Worm (Caenorhabditis elegans) whole organism, late embryonic: ENCODE data around the gene F59F3.6.

Source experiments
- ceh-45 ChIP-seq: fragments of 200-800 bp; sonication (Bioruptor generic); IDR thresholded peaks from 2 replicates; pipeline ENCODE4 v1.3.6; 2022; ENCODE audit warnings: missing genetic modification reagents, missing genetic modification characterization, missing compliant biosample characterization
- elt-2 ChIP-seq: sonication (generic microtip); optimal IDR thresholded peaks from 2 replicates; lab custom pipeline; 2016; ENCODE audit warnings: missing genetic modification reagents, missing genetic modification characterization, missing compliant biosample characterization
- ttx-3 ChIP-seq: sonication (generic microtip); optimal IDR thresholded peaks from 2 replicates; lab custom pipeline; 2016; ENCODE audit warnings: missing genetic modification reagents, missing genetic modification characterization, missing compliant biosample characterization

DNA sequence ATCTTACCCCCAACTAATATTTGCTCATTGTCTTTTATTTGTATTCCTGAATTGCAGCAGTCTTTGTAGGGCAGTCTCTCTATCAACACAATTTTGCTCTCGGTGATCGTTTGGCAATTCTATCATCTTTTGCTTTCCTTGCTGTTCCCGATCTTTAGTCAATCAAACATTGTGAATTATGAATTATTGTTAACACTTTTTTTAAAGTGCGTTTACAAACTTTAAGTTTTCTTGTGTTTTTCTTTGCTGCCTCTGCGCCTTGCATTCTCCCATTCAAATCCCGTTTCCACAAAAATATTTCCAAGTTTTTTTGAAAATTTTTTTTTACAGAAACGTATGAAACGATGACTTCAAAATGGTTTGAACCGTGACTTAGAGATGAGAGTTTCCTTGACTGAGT is 17.0 kb downstream of the F59F3.6 start, which contains the start of gene ver-4:
- TF ChIP-seq elt-2 (no peak), ceh-45 (GFP tag; lab: Robert Waterston, UW) (no peak), ttx-3 (tag; lab: Kevin White, UChicago) (no peak)
